Worm (Caenorhabditis elegans) whole organism, L2 larva: Measurements from ENCODE around the gene fbxb-37.

Experiments used
- C34F6.9 ChIP-seq: fragments of 150-350 bp; optimal IDR thresholded peaks from 2 replicates; lab custom pipeline; 2014; ENCODE audit warnings: missing biosample characterization, missing genetic modification characterization
- F13H6.1 ChIP-seq: sonication (generic microtip); optimal IDR thresholded peaks from 2 replicates; lab custom pipeline; 2016; ENCODE audit warnings: missing genetic modification characterization, missing compliant biosample characterization
- R02D3.7 ChIP-seq: fragments of 150-350 bp; optimal IDR thresholded peaks from 2 replicates; lab custom pipeline; 2014; ENCODE audit warnings: missing biosample characterization, missing genetic modification characterization
- Y55F3AM.14 ChIP-seq: fragments of 200-800 bp; sonication (Bioruptor generic); optimal IDR thresholded peaks from 2 replicates; lab custom pipeline; 2018; ENCODE audit warnings: mild to moderate bottlenecking, missing genetic modification characterization, missing compliant biosample characterization
- ZK546.5 ChIP-seq: sonication (generic microtip); optimal IDR thresholded peaks from 2 replicates; lab custom pipeline; 2017; ENCODE audit warnings: missing biosample characterization, missing genetic modification characterization
- alr-1 ChIP-seq: fragments of 150-350 bp; optimal IDR thresholded peaks from 2 replicates; lab custom pipeline; 2014; ENCODE audit warnings: missing biosample characterization, missing genetic modification characterization
- aly-2 ChIP-seq: fragments of 150-350 bp; optimal IDR thresholded peaks from 2 replicates; lab custom pipeline; 2014; ENCODE audit warnings: missing biosample characterization, missing genetic modification characterization
- blmp-1 ChIP-seq: sonication (generic microtip); optimal IDR thresholded peaks from 2 replicates; lab custom pipeline; 2017; ENCODE audit warnings: missing genetic modification characterization, mild to moderate bottlenecking, missing compliant biosample characterization, antibody characterized with exemption, moderate library complexity; ENCODE audit not compliant: insufficient read depth
- ceh-82 ChIP-seq: fragments of 150-350 bp; optimal IDR thresholded peaks from 2 replicates; lab custom pipeline; 2014; ENCODE audit warnings: missing biosample characterization, missing genetic modification characterization
- crh-2 ChIP-seq: sonication (generic microtip); optimal IDR thresholded peaks from 2 replicates; lab custom pipeline; 2017; ENCODE audit warnings: missing biosample characterization, missing genetic modification characterization
- dmd-4 ChIP-seq: sonication (generic microtip); optimal IDR thresholded peaks from 2 replicates; lab custom pipeline; 2017; ENCODE audit warnings: missing biosample characterization, missing genetic modification characterization
- egl-27 ChIP-seq: sonication (generic microtip); optimal IDR thresholded peaks from 3 replicates; lab custom pipeline; 2017; ENCODE audit warnings: missing biosample characterization, missing genetic modification reagents, missing genetic modification characterization
- elt-1 ChIP-seq: fragments of 150-350 bp; optimal IDR thresholded peaks from 2 replicates; lab custom pipeline; 2014; ENCODE audit warnings: missing biosample characterization, missing genetic modification characterization
- elt-3 ChIP-seq: sonication (generic microtip); optimal IDR thresholded peaks from 2 replicates; lab custom pipeline; 2017; ENCODE audit warnings: missing biosample characterization, missing genetic modification characterization
- fos-1 ChIP-seq: fragments of 150-350 bp; optimal IDR thresholded peaks from 2 replicates; lab custom pipeline; 2014; ENCODE audit warnings: missing biosample characterization, missing genetic modification characterization
- lin-11 ChIP-seq: fragments of 150-350 bp; sonication (generic microtip); optimal IDR thresholded peaks from 2 replicates; lab custom pipeline; 2014; ENCODE audit warnings: missing biosample characterization, missing genetic modification characterization, inconsistent platforms, mixed read lengths
- lin-39 ChIP-seq: fragments of 150-350 bp; optimal IDR thresholded peaks from 2 replicates; lab custom pipeline; 2014; ENCODE audit warnings: missing biosample characterization, missing genetic modification reagents, missing genetic modification characterization
- mab-5 ChIP-seq: fragments of 150-350 bp; optimal IDR thresholded peaks from 2 replicates; lab custom pipeline; 2014; ENCODE audit warnings: missing biosample characterization, missing genetic modification characterization
- mdl-1 ChIP-seq, 2 experiments: fragments of 150-350 bp in 1 of 2; sonication (generic microtip) in 1 of 2; optimal IDR thresholded peaks; 2 replicates each; lab custom pipeline; 2017; ENCODE audit warnings: missing biosample characterization in 2 of 2, missing genetic modification characterization in 2 of 2
- nhr-10 ChIP-seq: sonication (generic microtip); optimal IDR thresholded peaks from 2 replicates; lab custom pipeline; 2017; ENCODE audit warnings: missing biosample characterization, missing genetic modification characterization
- nhr-129 ChIP-seq: fragments of 150-350 bp; optimal IDR thresholded peaks from 2 replicates; lab custom pipeline; 2014; ENCODE audit warnings: missing biosample characterization, missing genetic modification characterization
- nhr-21 ChIP-seq: fragments of 150-350 bp; optimal IDR thresholded peaks from 2 replicates; lab custom pipeline; 2014; ENCODE audit warnings: missing biosample characterization, missing genetic modification characterization
- nhr-23 ChIP-seq: fragments of 150-350 bp; optimal IDR thresholded peaks from 2 replicates; lab custom pipeline; 2014; ENCODE audit warnings: missing biosample characterization, missing genetic modification reagents, missing genetic modification characterization
- nhr-25 ChIP-seq: fragments of 150-350 bp; sonication (generic microtip); optimal IDR thresholded peaks from 3 replicates; lab custom pipeline; 2014; ENCODE audit warnings: missing biosample characterization, missing genetic modification characterization
- nhr-6 ChIP-seq: fragments of 150-350 bp; optimal IDR thresholded peaks from 2 replicates; lab custom pipeline; 2014; ENCODE audit warnings: missing biosample characterization, missing genetic modification characterization
- nhr-77 ChIP-seq: fragments of 150-350 bp; optimal IDR thresholded peaks from 2 replicates; lab custom pipeline; 2014; ENCODE audit warnings: missing biosample characterization, missing genetic modification characterization
- peb-1 ChIP-seq: fragments of 150-350 bp; optimal IDR thresholded peaks from 2 replicates; lab custom pipeline; 2014; ENCODE audit warnings: missing biosample characterization, missing genetic modification characterization
- sem-4 ChIP-seq: fragments of 150-350 bp; optimal IDR thresholded peaks from 2 replicates; lab custom pipeline; 2014; ENCODE audit warnings: missing biosample characterization, missing genetic modification reagents, missing genetic modification characterization
- skn-1 ChIP-seq: sonication (generic microtip); optimal IDR thresholded peaks from 2 replicates; lab custom pipeline; 2017; ENCODE audit warnings: missing biosample characterization, missing genetic modification characterization
- sma-3 ChIP-seq: sonication (generic microtip); optimal IDR thresholded peaks from 2 replicates; lab custom pipeline; 2016; ENCODE audit warnings: missing genetic modification reagents, missing genetic modification characterization, missing compliant biosample characterization
- sma-9 ChIP-seq, 2 experiments: fragments of 150-350 bp in 1 of 2; sonication (generic microtip) in 1 of 2; optimal IDR thresholded peaks; 2 replicates each; lab custom pipeline; 2014 to 2016; ENCODE audit warnings: missing genetic modification characterization in 2 of 2, mild to moderate bottlenecking in 1 of 2, missing biosample characterization in 1 of 2, missing compliant biosample characterization in 1 of 2, missing genetic modification reagents in 1 of 2, moderate library complexity in 1 of 2
- snpc-4 ChIP-seq: fragments of 150-350 bp; optimal IDR thresholded peaks from 2 replicates; lab custom pipeline; 2014; ENCODE audit warnings: missing biosample characterization, missing genetic modification characterization
- unc-39 ChIP-seq: fragments of 150-350 bp; optimal IDR thresholded peaks from 2 replicates; lab custom pipeline; 2014; ENCODE audit warnings: missing biosample characterization, missing genetic modification characterization
- zag-1 ChIP-seq: fragments of 150-350 bp; optimal IDR thresholded peaks from 2 replicates; lab custom pipeline; 2014; ENCODE audit warnings: missing biosample characterization, missing genetic modification characterization
- ztf-11 ChIP-seq: sonication (generic microtip); optimal IDR thresholded peaks from 2 replicates; lab custom pipeline; 2017; ENCODE audit warnings: missing biosample characterization, missing genetic modification characterization
- ztf-4 ChIP-seq: fragments of 150-350 bp; optimal IDR thresholded peaks from 2 replicates; lab custom pipeline; 2014; ENCODE audit warnings: missing biosample characterization, missing genetic modification characterization

The fbxb-37 gene

DNA sequence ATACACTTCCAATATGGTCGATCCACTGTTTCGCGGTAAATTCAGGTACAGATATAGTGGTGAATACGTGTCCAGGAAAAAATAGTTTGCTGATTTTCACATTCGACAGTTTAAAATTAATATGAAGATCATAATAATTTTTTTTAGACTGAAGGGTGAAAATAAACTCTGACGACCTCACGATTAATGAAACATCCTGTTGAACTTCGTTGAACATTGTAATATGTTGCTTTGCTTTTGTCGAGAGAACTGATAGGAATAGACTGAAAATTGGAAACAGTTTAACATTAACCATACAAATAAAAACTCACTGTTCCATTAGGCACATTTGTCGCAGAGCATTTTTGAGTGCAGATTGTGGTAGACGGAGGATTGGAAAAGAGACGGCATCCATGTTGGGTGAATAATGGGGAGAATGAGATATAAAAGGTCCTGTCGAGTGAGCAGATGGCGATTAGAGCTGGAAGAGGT is at the start of gene fbxb-37:
Gene fbxb-37, minus strand, starts transcription at position 421 of the 471 bp plus-strand sequence.
- no peak for TF ChIP-seq unc-39 (tag; lab: Kevin White, UChicago)

DNA sequence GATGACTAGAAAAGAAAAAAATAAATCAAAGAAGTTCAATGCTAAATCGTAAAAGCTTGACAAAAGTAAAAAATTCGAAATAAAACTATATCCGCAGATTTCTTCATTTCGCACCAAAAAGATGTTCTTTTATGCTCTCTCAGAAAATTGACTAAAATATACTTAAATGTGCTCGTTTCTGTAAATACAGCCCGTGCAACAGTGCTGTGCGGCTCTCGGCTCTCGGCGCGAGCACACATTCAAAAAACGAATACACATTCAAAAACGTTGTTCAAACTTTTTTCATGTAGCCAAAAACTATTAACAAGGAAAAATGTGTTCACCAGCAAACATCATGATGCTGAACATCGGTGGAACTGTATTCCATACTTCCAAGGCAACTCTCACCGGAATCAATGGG is 47.1 kb upstream of the fbxb-37 start, which contains the start of gene C40A11.3:
Gene C40A11.3, plus strand, starts transcription at position 301 of the 400 bp plus-strand sequence.
- no peak for TF ChIP-seq snpc-4 (tag; lab: Kevin White, UChicago)
- TF ChIP-seq sma-9 (GFP tag; optimal IDR thresholded peaks at IDR 0.05; lab: Kevin White, UChicago), result no peak
- TF ChIP-seq sma-9 (tag; optimal IDR thresholded peaks at IDR 0.05; lab: Kevin White, UChicago), result no peak
- no peak for TF ChIP-seq nhr-10 (tag; lab: Kevin White, UChicago)
- TF ChIP-seq ztf-11 (tag; lab: Kevin White, UChicago), result no peak
- no peak for TF ChIP-seq skn-1 (tag; lab: Kevin White, UChicago)
- TF ChIP-seq R02D3.7 (tag; lab: Kevin White, UChicago), result no peak
- no peak for TF ChIP-seq peb-1
- TF ChIP-seq nhr-23 (tag; lab: Kevin White, UChicago), result no peak
- TF ChIP-seq mdl-1 (tag; optimal IDR thresholded peaks at IDR 0.05; lab: Kevin White, UChicago), result no peak
- TF ChIP-seq nhr-77 (tag; lab: Kevin White, UChicago), result no peak
- TF ChIP-seq nhr-21, result no peak
- TF ChIP-seq blmp-1 (tag; lab: Kevin White, UChicago), result no peak
- no peak for TF ChIP-seq ztf-4 (tag; lab: Kevin White, UChicago)
- TF ChIP-seq nhr-25, result no peak
- no peak for TF ChIP-seq sem-4 (tag; lab: Kevin White, UChicago)
- no peak for TF ChIP-seq egl-27 (tag; lab: Kevin White, UChicago)

DNA sequence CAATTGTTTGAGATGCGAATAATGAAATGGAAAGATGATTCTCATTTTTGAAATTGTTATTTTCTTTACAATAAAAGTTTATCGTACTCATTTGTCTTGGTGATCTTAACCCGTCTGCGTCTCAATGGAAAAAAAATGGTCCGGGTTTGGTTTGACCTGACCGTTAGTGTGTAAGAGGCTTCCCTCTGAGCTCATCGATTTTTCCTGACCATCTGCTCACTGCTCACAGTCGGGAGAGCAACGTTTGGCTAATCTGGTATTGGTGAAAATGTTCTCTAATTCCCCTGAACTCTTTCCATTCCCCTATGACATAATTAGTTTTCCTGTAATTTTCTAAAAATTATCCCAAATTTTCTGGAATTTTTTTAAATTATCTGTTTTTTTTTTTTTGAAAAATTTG is 45.2 kb upstream of the fbxb-37 start:
- TF ChIP-seq nhr-21, result no peak
- TF ChIP-seq lin-11 (tag; lab: Kevin White, UChicago), result no peak
- no peak for TF ChIP-seq sma-3 (GFP tag; lab: Kevin White, UChicago)
- no peak for TF ChIP-seq ZK546.5 (tag; lab: Kevin White, UChicago)
- TF ChIP-seq fos-1 (tag; lab: Kevin White, UChicago), result no peak
- no peak for TF ChIP-seq nhr-10 (tag; lab: Kevin White, UChicago)

DNA sequence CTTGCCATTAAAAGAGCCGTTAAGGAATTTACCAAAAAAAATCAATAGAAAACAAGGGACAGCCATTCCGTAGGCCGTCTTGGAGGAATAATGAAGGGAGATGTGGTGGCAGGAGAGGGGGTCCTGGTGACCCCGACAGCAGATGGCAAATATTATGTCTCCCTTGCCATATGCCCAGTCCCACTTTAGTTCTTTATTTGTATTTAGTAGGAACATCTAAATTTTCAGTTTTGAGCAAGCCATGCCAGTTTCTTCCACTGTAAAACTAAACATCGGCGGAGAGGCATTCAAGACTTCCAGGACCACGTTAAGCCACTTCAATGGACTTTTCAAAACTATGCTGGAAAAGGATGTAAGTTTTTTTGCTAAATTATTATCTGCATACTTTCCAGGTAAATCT is 43.6 kb upstream of the fbxb-37 start, which contains the start of gene C40A11.4:
Gene C40A11.4, plus strand, starts transcription at position 188 of the 400 bp plus-strand sequence.
- TF ChIP-seq zag-1 (tag; lab: Kevin White, UChicago), result no peak
- TF ChIP-seq mdl-1 (tag; optimal IDR thresholded peaks at IDR 0.05; lab: Kevin White, UChicago), result no peak
- no peak for TF ChIP-seq crh-2 (tag; lab: Kevin White, UChicago)
- TF ChIP-seq Y55F3AM.14 (GFP tag; lab: Kevin White, UChicago), result no peak
- no peak for TF ChIP-seq nhr-10 (tag; lab: Kevin White, UChicago)
- no peak for TF ChIP-seq mab-5 (tag; lab: Kevin White, UChicago)
- no peak for TF ChIP-seq sma-3 (GFP tag; lab: Kevin White, UChicago)
- no peak for TF ChIP-seq elt-1 (tag; lab: Kevin White, UChicago)
- TF ChIP-seq C34F6.9 (tag; lab: Kevin White, UChicago), result no peak
- TF ChIP-seq F13H6.1 (tag; lab: Kevin White, UChicago), result no peak
- no peak for TF ChIP-seq alr-1 (tag; lab: Kevin White, UChicago)
- TF ChIP-seq ceh-82 (tag; lab: Kevin White, UChicago), result no peak
- TF ChIP-seq dmd-4 (tag; lab: Kevin White, UChicago), result no peak
- TF ChIP-seq nhr-23 (tag; lab: Kevin White, UChicago), result no peak
- TF ChIP-seq sma-9 (GFP tag; optimal IDR thresholded peaks at IDR 0.05; lab: Kevin White, UChicago), result no peak
- TF ChIP-seq sma-9 (tag; optimal IDR thresholded peaks at IDR 0.05; lab: Kevin White, UChicago), result no peak
- no peak for TF ChIP-seq elt-3 (tag; lab: Kevin White, UChicago)
- no peak for TF ChIP-seq nhr-21
- TF ChIP-seq nhr-6, result no peak
- no peak for TF ChIP-seq aly-2
- TF ChIP-seq, all 48 proteins: peak for 0

DNA sequence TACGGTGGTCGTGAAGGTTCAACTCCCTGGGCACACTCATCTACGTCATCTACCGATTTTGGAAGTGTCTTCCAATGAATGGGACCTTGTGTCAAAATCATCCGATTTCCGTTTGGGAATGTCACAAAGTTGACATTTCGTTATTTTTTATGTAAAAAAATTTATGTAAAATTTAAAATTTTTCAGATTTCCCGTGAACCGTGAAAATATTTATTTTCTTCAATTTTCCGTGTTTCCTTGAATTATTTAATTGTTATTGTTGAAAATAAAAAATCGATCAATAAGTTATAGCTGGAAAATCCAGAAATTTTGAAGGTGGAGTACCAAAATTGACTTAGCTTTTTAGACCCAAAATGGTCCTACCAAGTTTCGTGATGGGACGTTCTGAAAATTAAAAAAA is 41.9 kb upstream of the fbxb-37 start, which contains the start of gene hpo-7:
Gene hpo-7, minus strand, starts transcription at position 101 of the 400 bp plus-strand sequence.
- no peak for TF ChIP-seq lin-39 (tag; lab: Kevin White, UChicago)
- no peak for TF ChIP-seq mdl-1 (tag; optimal IDR thresholded peaks at IDR 0.05; lab: Kevin White, UChicago)
- no peak for TF ChIP-seq unc-39 (tag; lab: Kevin White, UChicago)
- no peak for TF ChIP-seq C34F6.9 (tag; lab: Kevin White, UChicago)
- TF ChIP-seq crh-2 (tag; lab: Kevin White, UChicago), result no peak
- TF ChIP-seq nhr-129 (tag; lab: Kevin White, UChicago), result no peak
